Fruit fly (Drosophila melanogaster) whole organism, embryonic: ENCODE measurements around the gene Tcs3.

Experiments
- Ada2b ChIP-seq: fragments of 200-800 bp; sonication (Bioruptor generic); IDR thresholded peaks from 2 replicates; pipeline ENCODE4 v1.3.6; 2022; ENCODE audit warnings: missing biosample characterization, missing genetic modification characterization
- Asciz ChIP-seq: fragments of 200-800 bp; sonication (Bioruptor generic); optimal IDR thresholded peaks from 2 replicates; lab custom pipeline; 2017; ENCODE audit warnings: missing biosample characterization, mild to moderate bottlenecking, missing genetic modification characterization, missing genetic modification reagents
- Awh ChIP-seq: fragments of 200-800 bp; sonication (Bioruptor generic); IDR thresholded peaks from 2 replicates; pipeline ENCODE4, ENCODE4 v1.3.6; 2022; ENCODE audit warnings: missing biosample characterization, missing genetic modification characterization
- BtbVII ChIP-seq: fragments of 200-800 bp; sonication (Bioruptor generic); optimal IDR thresholded peaks from 3 replicates; lab custom pipeline; 2017; ENCODE audit warnings: missing biosample characterization, mild to moderate bottlenecking, missing genetic modification characterization
- CG10654 ChIP-seq: fragments of 200-800 bp; sonication (Bioruptor generic); optimal IDR thresholded peaks from 2 replicates; lab custom pipeline; 2016; ENCODE audit warnings: missing biosample characterization, missing genetic modification characterization
- CG11093 ChIP-seq: fragments of 200-800 bp; sonication (Bioruptor generic); IDR thresholded peaks from 3 replicates; pipeline ENCODE4 v1.3.6; 2022; ENCODE audit warnings: missing biosample characterization, missing genetic modification characterization
- CG11723 ChIP-seq: fragments of 200-800 bp; sonication (Bioruptor generic); optimal IDR thresholded peaks from 2 replicates; lab custom pipeline; 2017; ENCODE audit warnings: missing biosample characterization, mild to moderate bottlenecking, missing genetic modification characterization
- CG12744 ChIP-seq: fragments of 200-800 bp; sonication (Bioruptor generic); optimal IDR thresholded peaks from 2 replicates; lab custom pipeline; 2016; ENCODE audit warnings: missing biosample characterization, missing genetic modification characterization
- CG13424 ChIP-seq: fragments of 200-800 bp; sonication (Bioruptor generic); optimal IDR thresholded peaks from 2 replicates; lab custom pipeline; 2019; ENCODE audit warnings: missing biosample characterization, mild to moderate bottlenecking, missing genetic modification characterization, moderate library complexity
- CG15269 ChIP-seq: fragments of 200-800 bp; sonication (Bioruptor generic); optimal IDR thresholded peaks from 2 replicates; lab custom pipeline; 2018; ENCODE audit warnings: missing biosample characterization, mild to moderate bottlenecking, missing genetic modification characterization, moderate library complexity
- CG1529 ChIP-seq: fragments of 200-800 bp; sonication (Bioruptor generic); optimal IDR thresholded peaks from 3 replicates; lab custom pipeline; 2018; ENCODE audit warnings: missing biosample characterization, missing genetic modification characterization
- CG15479 ChIP-seq: fragments of 200-800 bp; sonication (Bioruptor generic); optimal IDR thresholded peaks from 3 replicates; lab custom pipeline; 2019; ENCODE audit warnings: missing biosample characterization, mild to moderate bottlenecking, missing genetic modification characterization, moderate library complexity
- CG16779 ChIP-seq: fragments of 200-800 bp; sonication (Bioruptor generic); IDR thresholded peaks from 2 replicates; pipeline ENCODE4 v1.3.6; 2022; ENCODE audit warnings: missing biosample characterization, missing genetic modification characterization
- CG16815 ChIP-seq: fragments of 200-800 bp; sonication (Bioruptor generic); optimal IDR thresholded peaks from 3 replicates; lab custom pipeline; 2017; ENCODE audit warnings: missing biosample characterization, mild to moderate bottlenecking, missing genetic modification characterization
- CG17359 ChIP-seq: fragments of 200-800 bp; sonication (Bioruptor generic); optimal IDR thresholded peaks from 3 replicates; lab custom pipeline; 2018; ENCODE audit warnings: missing biosample characterization, mild to moderate bottlenecking, missing genetic modification characterization, moderate library complexity
- CG1792 ChIP-seq: fragments of 200-800 bp; sonication (Bioruptor generic); optimal IDR thresholded peaks from 2 replicates; lab custom pipeline; 2016; ENCODE audit warnings: missing biosample characterization, missing genetic modification characterization
- CG2889 ChIP-seq: fragments of 200-800 bp; sonication (Bioruptor generic); IDR thresholded peaks from 3 replicates; pipeline ENCODE4 v1.3.6; 2022; ENCODE audit warnings: missing biosample characterization, missing genetic modification characterization
- CG30403 ChIP-seq: fragments of 200-800 bp; sonication (Bioruptor generic); optimal IDR thresholded peaks from 3 replicates; lab custom pipeline; 2016; ENCODE audit warnings: missing biosample characterization, missing genetic modification characterization
- CG31365 ChIP-seq: fragments of 200-800 bp; sonication (Bioruptor generic); optimal IDR thresholded peaks from 2 replicates; lab custom pipeline; 2018; ENCODE audit warnings: missing biosample characterization, mild to moderate bottlenecking, missing genetic modification characterization
- CG31441 ChIP-seq: fragments of 200-800 bp; sonication (Bioruptor generic); IDR thresholded peaks from 2 replicates; pipeline ENCODE4 v1.3.6; 2022; ENCODE audit warnings: missing biosample characterization, missing genetic modification characterization
- CG32772 ChIP-seq: fragments of 200-800 bp; sonication (Bioruptor generic); IDR thresholded peaks from 2 replicates; pipeline ENCODE4 v1.3.6; 2022; ENCODE audit warnings: missing biosample characterization, missing genetic modification characterization
- CG43689 ChIP-seq: fragments of 200-800 bp; sonication (Bioruptor generic); IDR thresholded peaks from 2 replicates; pipeline ENCODE4 v1.3.6; 2022; ENCODE audit warnings: missing biosample characterization, missing genetic modification characterization
- CG5953 ChIP-seq: fragments of 200-800 bp; sonication (Bioruptor generic); IDR thresholded peaks from 2 replicates; pipeline ENCODE4 v1.3.6; 2022; ENCODE audit warnings: missing biosample characterization, missing genetic modification characterization
- CG6175 ChIP-seq: fragments of 200-800 bp; sonication (Bioruptor generic); IDR thresholded peaks from 3 replicates; pipeline ENCODE4 v1.3.6; 2022; ENCODE audit warnings: missing biosample characterization, missing genetic modification characterization
- CG7372 ChIP-seq: fragments of 200-800 bp; sonication (Bioruptor generic); IDR thresholded peaks from 2 replicates; pipeline ENCODE4 v1.3.6; 2022; ENCODE audit warnings: missing biosample characterization, missing genetic modification characterization
- CG9215 ChIP-seq: fragments of 200-800 bp; sonication (Bioruptor generic); IDR thresholded peaks from 2 replicates; pipeline ENCODE4 v1.3.6; 2022; ENCODE audit warnings: missing biosample characterization, missing genetic modification characterization
- CG9932 ChIP-seq: fragments of 200-800 bp; sonication (Bioruptor generic); IDR thresholded peaks from 2 replicates; pipeline ENCODE4 v1.3.6; 2022; ENCODE audit warnings: missing biosample characterization, missing genetic modification characterization
- Camta ChIP-seq: fragments of 200-800 bp; sonication (Bioruptor generic); optimal IDR thresholded peaks from 2 replicates; lab custom pipeline; 2016; ENCODE audit warnings: missing biosample characterization, missing genetic modification characterization
- Dip3 ChIP-seq: fragments of 200-800 bp; sonication (Bioruptor generic); optimal IDR thresholded peaks from 3 replicates; lab custom pipeline; 2016; ENCODE audit warnings: missing biosample characterization, missing genetic modification characterization
- Doc3 ChIP-seq: fragments of 200-800 bp; sonication (Bioruptor generic); IDR thresholded peaks from 3 replicates; pipeline ENCODE4 v1.3.6; 2022; ENCODE audit warnings: missing biosample characterization, missing genetic modification characterization; ENCODE audit not compliant: partially characterized antibody
- Eip74EF ChIP-seq, 2 experiments: fragments of 200-800 bp in 1 of 2; fragments of >200 bp in 1 of 2; sonication (Bioruptor generic) in 1 of 2; optimal IDR thresholded peaks; 2 replicates each; lab custom pipeline; 2017 to 2019; ENCODE audit warnings: missing biosample characterization in 2 of 2, missing genetic modification characterization in 2 of 2, mild to moderate bottlenecking in 1 of 2, moderate library complexity in 1 of 2
- Meics ChIP-seq: fragments of 200-800 bp; sonication (Bioruptor generic); optimal IDR thresholded peaks from 2 replicates; lab custom pipeline; 2017; ENCODE audit warnings: missing biosample characterization, mild to moderate bottlenecking, missing genetic modification characterization
- Ptx1 ChIP-seq: fragments of 200-800 bp; sonication (Bioruptor generic); IDR thresholded peaks from 2 replicates; pipeline ENCODE4 v1.3.6; 2022; ENCODE audit warnings: missing biosample characterization, missing genetic modification characterization
- Rfx ChIP-seq: fragments of 200-800 bp; sonication (Bioruptor generic); IDR thresholded peaks from 2 replicates; pipeline ENCODE4 v1.3.6; 2022; ENCODE audit warnings: missing biosample characterization, missing genetic modification characterization
- TFAM ChIP-seq: fragments of 200-800 bp; sonication (Bioruptor generic); optimal IDR thresholded peaks from 2 replicates; lab custom pipeline; 2017; ENCODE audit warnings: missing biosample characterization, missing genetic modification characterization, inconsistent platforms
- ac ChIP-seq: fragments of 200-800 bp; sonication (Bioruptor generic); optimal IDR thresholded peaks from 3 replicates; lab custom pipeline; 2017; ENCODE audit warnings: missing biosample characterization, mild to moderate bottlenecking, missing genetic modification characterization
- caup ChIP-seq: fragments of 200-800 bp; sonication (Bioruptor generic); optimal IDR thresholded peaks from 3 replicates; lab custom pipeline; 2017; ENCODE audit warnings: missing biosample characterization, mild to moderate bottlenecking, missing genetic modification characterization, moderate library complexity; ENCODE audit not compliant: severe bottlenecking
- fru ChIP-seq: fragments of >200 bp; optimal IDR thresholded peaks from 2 replicates; lab custom pipeline; 2017
- ftz-f1 ChIP-seq: fragments of 200-800 bp; sonication (Bioruptor generic); optimal IDR thresholded peaks from 2 replicates; lab custom pipeline; 2016; ENCODE audit warnings: missing biosample characterization, missing genetic modification characterization
- inv ChIP-seq: fragments of 200-800 bp; sonication (Bioruptor generic); IDR thresholded peaks from 2 replicates; pipeline ENCODE4 v1.3.6; 2022; ENCODE audit warnings: missing biosample characterization, missing genetic modification characterization; ENCODE audit not compliant: partially characterized antibody
- ken ChIP-seq: fragments of 200-800 bp; sonication (Bioruptor generic); IDR thresholded peaks from 3 replicates; pipeline ENCODE4 v1.3.6; 2022; ENCODE audit warnings: missing biosample characterization, missing genetic modification characterization
- knrl ChIP-seq: fragments of 200-800 bp; sonication (Bioruptor generic); IDR thresholded peaks from 3 replicates; pipeline ENCODE4 v1.3.6; 2022; ENCODE audit warnings: missing biosample characterization, missing genetic modification characterization; ENCODE audit not compliant: partially characterized antibody
- mld ChIP-seq: fragments of 200-800 bp; sonication (Bioruptor generic); IDR thresholded peaks from 3 replicates; pipeline ENCODE4 v1.3.6; 2022; ENCODE audit warnings: missing biosample characterization, missing genetic modification characterization; ENCODE audit not compliant: partially characterized antibody
- nom ChIP-seq: fragments of 200-800 bp; sonication (Bioruptor generic); optimal IDR thresholded peaks from 2 replicates; lab custom pipeline; 2017; ENCODE audit warnings: missing biosample characterization, missing genetic modification characterization, mild to moderate bottlenecking, moderate library complexity, missing genetic modification reagents
- org-1 ChIP-seq: fragments of 200-800 bp; sonication (Bioruptor generic); optimal IDR thresholded peaks from 2 replicates; lab custom pipeline; 2017; ENCODE audit warnings: missing biosample characterization, missing genetic modification characterization
- peb ChIP-seq: fragments of 200-800 bp; sonication (Bioruptor generic); IDR thresholded peaks from 2 replicates; pipeline ENCODE4 v1.3.6; 2022; ENCODE audit warnings: missing biosample characterization, missing genetic modification characterization
- pum ChIP-seq: fragments of 200-800 bp; sonication (Bioruptor generic); optimal IDR thresholded peaks from 2 replicates; lab custom pipeline; 2016; ENCODE audit warnings: missing biosample characterization, missing genetic modification characterization
- pzg ChIP-seq: fragments of 200-800 bp; sonication (Bioruptor generic); optimal IDR thresholded peaks from 3 replicates; lab custom pipeline; 2018; ENCODE audit warnings: missing biosample characterization, mild to moderate bottlenecking, missing genetic modification characterization, moderate library complexity
- tgo ChIP-seq: fragments of 200-800 bp; sonication (Bioruptor generic); IDR thresholded peaks from 3 replicates; pipeline ENCODE4 v1.3.6; 2022; ENCODE audit warnings: missing biosample characterization, missing genetic modification characterization
- toy ChIP-seq: fragments of 200-800 bp; sonication (Bioruptor generic); IDR thresholded peaks from 2 replicates; pipeline ENCODE4 v1.3.6; 2022; ENCODE audit warnings: missing biosample characterization, missing genetic modification characterization

The Tcs3 gene

DNA sequence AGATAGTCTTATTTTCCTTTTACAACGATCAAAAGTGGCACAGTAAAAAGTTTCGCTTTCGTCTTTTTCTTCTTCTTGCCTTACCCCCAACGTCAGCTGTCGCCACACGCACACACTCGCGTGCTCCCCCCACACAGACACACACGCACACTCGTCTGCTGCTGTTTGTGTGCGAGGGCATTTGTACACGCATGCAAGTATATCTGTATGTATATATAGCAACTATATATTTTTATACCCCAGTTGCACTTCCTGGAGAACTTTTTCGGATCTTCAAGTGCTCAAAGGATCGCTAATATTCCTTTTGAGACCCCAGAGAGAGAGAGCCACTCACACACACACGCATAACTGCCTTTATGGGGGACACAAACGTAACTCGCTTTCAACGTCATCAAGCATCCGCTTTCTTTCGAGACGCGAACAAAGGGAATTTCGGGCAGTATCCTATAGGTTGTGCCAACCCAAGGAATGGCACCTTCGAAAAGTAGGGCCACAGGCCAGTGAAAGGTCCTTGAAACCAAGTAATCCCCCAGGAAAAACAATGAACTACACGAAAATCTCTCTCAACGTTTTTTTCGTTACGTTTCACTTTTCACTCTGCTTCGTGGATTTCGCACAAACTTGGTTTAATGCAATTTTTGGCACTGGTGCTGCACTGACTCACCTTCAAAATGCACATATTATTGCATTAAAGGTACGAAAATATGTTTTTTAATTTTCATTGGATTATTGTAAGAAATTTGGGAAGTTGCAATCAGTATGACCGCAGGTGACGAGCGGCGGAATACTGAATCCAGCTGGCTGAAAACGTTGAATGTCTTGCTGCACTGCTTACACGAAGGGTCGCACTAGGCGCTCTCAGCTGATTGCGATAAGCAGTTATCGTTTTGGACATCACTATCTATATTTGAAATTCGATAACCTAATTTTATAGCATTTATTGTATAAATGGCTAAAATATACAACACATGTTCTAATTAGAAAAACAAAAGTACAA lies 26.3 kb downstream of the Tcs3 start, which contains the start of gene roq (continued):
- TF ChIP-seq Ada2b (GFP tag; lab: Robert Waterston, UW) (no peak), Rfx (GFP tag; lab: Robert Waterston, UW) (no peak), CG16815 (GFP tag; lab: Kevin White, UChicago) (no peak), CG6175 (GFP tag; lab: Robert Waterston, UW) (no peak), CG15269 (no peak), Meics (GFP tag; lab: Kevin White, UChicago) (no peak), CG32772 (GFP tag; lab: Robert Waterston, UW) (no peak), knrl (peak; percentile 50; the same call in 1 of the 3 replicates), CG10654 (GFP tag; lab: Kevin White, UChicago) (no peak), ken (no peak), Dip3 (GFP tag; lab: Kevin White, UChicago) (no peak), CG15479 (GFP tag; lab: Kevin White, UChicago) (no peak), nom (GFP tag; lab: Kevin White, UChicago) (no peak), mld (peak; percentile 50; the same call in 1 of the 3 replicates), CG11723 (GFP tag; lab: Kevin White, UChicago) (no peak), CG12744 (GFP tag; lab: Kevin White, UChicago) (no peak), CG16779 (GFP tag; lab: Robert Waterston, UW) (no peak), peb (GFP tag; lab: Robert Waterston, UW) (no peak), ftz-f1 (GFP tag; lab: Kevin White, UChicago) (no peak), Eip74EF (GFP tag; optimal IDR thresholded peaks at IDR 0.05; lab: Kevin White, UChicago) (no peak), CG7372 (GFP tag; lab: Robert Waterston, UW) (no peak), inv (no peak), CG17359 (tag; lab: Kevin White, UChicago) (no peak), CG30403 (GFP tag; lab: Kevin White, UChicago) (no peak), fru (no peak), Ptx1 (no peak), CG11093 (GFP tag; lab: Robert Waterston, UW) (no peak), tgo (GFP tag; lab: Robert Waterston, UW) (no peak), TFAM (GFP tag; lab: Kevin White, UChicago) (no peak), CG2889 (no peak), Asciz (no peak), CG5953 (GFP tag; lab: Robert Waterston, UW) (no peak), CG9215 (GFP tag; lab: Robert Waterston, UW) (no peak), caup (GFP tag; lab: Kevin White, UChicago) (no peak), BtbVII (GFP tag; lab: Kevin White, UChicago) (no peak), CG9932 (GFP tag; lab: Robert Waterston, UW) (no peak), pum (GFP tag; lab: Kevin White, UChicago) (no peak), pzg (peak; percentile 94), toy (GFP tag; lab: Robert Waterston, UW) (no peak), Awh (GFP tag; lab: Robert Waterston, UW) (no peak), CG43689 (GFP tag; lab: Robert Waterston, UW) (no peak), CG13424 (tag; lab: Kevin White, UChicago) (no peak), org-1 (no peak), CG1529 (GFP tag; lab: Kevin White, UChicago) (no peak), ac (GFP tag; lab: Kevin White, UChicago) (no peak), CG31441 (GFP tag; lab: Robert Waterston, UW) (no peak), CG31365 (tag; lab: Kevin White, UChicago) (peak; percentile 97), CG1792 (no peak), Doc3 (GFP tag; lab: Robert Waterston, UW) (no peak), Camta (no peak)
